Worm (Caenorhabditis elegans): Measurements from ENCODE around the gene fbxa-80.

Gene fbxa-80

ce11 chrIII:1297604-1298003 is 17.4 kb downstream of the fbxa-80 start, which contains the start of gene fbxa-28:
Gene fbxa-28 (plus strand): TSS chrIII:1297904.
- no peak for TF ChIP-seq egrh-3 (GFP tag; IDR thresholded peaks at IDR 0.05)
- TF ChIP-seq Y95B8A.8 (GFP tag; IDR thresholded peaks at IDR 0.05) = no peak
- no peak for TF ChIP-seq F49E8.2 (tag; optimal IDR thresholded peaks at IDR 0.05; ENCODE audit: insufficient read depth)
- no peak for TF ChIP-seq T26A5.8 (tag; optimal IDR thresholded peaks at IDR 0.05)

- TF ChIP-seq ztf-18 (tag; optimal IDR thresholded peaks at IDR 0.05) (no peak), madf-10 (tag; optimal IDR thresholded peaks at IDR 0.05) (no peak), nfyb-1 (GFP tag; IDR thresholded peaks at IDR 0.05) (no peak), nhr-80 (tag; optimal IDR thresholded peaks at IDR 0.05) (peak; percentile 13), F55B11.4 (tag; optimal IDR thresholded peaks at IDR 0.05; ENCODE audit: borderline replicate concordance, insufficient read depth) (no peak), mel-28 (tag; optimal IDR thresholded peaks at IDR 0.05; ENCODE audit: borderline replicate concordance) (no peak)
These were observed 19.8 kb downstream of the fbxa-80 start, which contains the start of gene fbxa-35 for ce11 chrIII:1295149-1295716. Gene fbxa-35 (plus strand): TSS chrIII:1295666.

ce11 chrIII:1293135-1293534 is 21.9 kb downstream of the fbxa-80 start, which contains the start of gene fbxa-36:
Gene fbxa-36 (minus strand): TSS chrIII:1293235.
- TF ChIP-seq ceh-58 (GFP tag; IDR thresholded peaks at IDR 0.05) (no peak), nhr-27 (tag; optimal IDR thresholded peaks at IDR 0.05) (no peak), dox-1 (GFP tag; IDR thresholded peaks at IDR 0.05) (no peak), cebp-1 (GFP tag; IDR thresholded peaks at IDR 0.05) (no peak), cebp-1 (tag; optimal IDR thresholded peaks at IDR 0.05) (no peak), F57A8.1 (GFP tag; optimal IDR thresholded peaks at IDR 0.05) (no peak), attf-6 (GFP tag; IDR thresholded peaks at IDR 0.05) (no peak), hlh-26 (GFP tag; conservative IDR thresholded peaks at IDR 0.05) (no peak), efl-1 (GFP tag; optimal IDR thresholded peaks at IDR 0.05) (no peak), snpc-1.3 (tag; optimal IDR thresholded peaks at IDR 0.05; ENCODE audit: insufficient read depth) (no peak), snpc-3.4 (tag; optimal IDR thresholded peaks at IDR 0.05) (no peak)

DNA sequence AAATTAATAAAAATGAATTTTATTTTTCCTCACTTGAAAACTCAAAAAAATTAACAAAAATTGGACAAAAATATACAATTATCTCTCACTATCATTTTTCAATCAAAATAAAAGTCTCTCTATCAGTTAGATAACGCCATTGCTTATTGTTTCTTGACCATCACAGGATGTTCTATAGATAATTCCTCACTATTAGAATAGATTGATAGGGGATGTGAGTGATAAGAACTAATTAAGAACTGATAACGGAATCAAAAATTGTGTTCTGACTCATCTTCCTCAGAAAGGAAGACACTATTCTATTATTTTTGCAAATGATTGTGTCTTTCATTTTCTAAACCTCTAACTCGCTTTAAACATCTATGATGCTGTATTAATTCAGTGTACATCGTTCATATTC is 25.9 kb downstream of the fbxa-80 start:
- no peak for TF ChIP-seq sptf-2 (GFP tag; optimal IDR thresholded peaks at IDR 0.05)
- TF ChIP-seq efl-1 (GFP tag; optimal IDR thresholded peaks at IDR 0.05) = no peak
- no peak for TF ChIP-seq B0336.3 (GFP tag; IDR thresholded peaks at IDR 0.05)
- TF ChIP-seq let-607 (tag; optimal IDR thresholded peaks at IDR 0.05) = no peak
- no peak for TF ChIP-seq mel-28 (tag; optimal IDR thresholded peaks at IDR 0.05; ENCODE audit: borderline replicate concordance)
- no peak for TF ChIP-seq rcor-1 (GFP tag; IDR thresholded peaks at IDR 0.05)
- no peak for TF ChIP-seq him-1 (tag; optimal IDR thresholded peaks at IDR 0.05)
- no peak for TF ChIP-seq attf-6 (GFP tag; IDR thresholded peaks at IDR 0.05)
- no peak for TF ChIP-seq pbrm-1 (GFP tag; IDR thresholded peaks at IDR 0.05)
- TF ChIP-seq lsy-27 (tag; optimal IDR thresholded peaks at IDR 0.05; ENCODE audit: borderline replicate concordance, insufficient read depth) = no peak
- TF ChIP-seq F23B12.7 (tag; optimal IDR thresholded peaks at IDR 0.05; ENCODE audit: insufficient read depth) = no peak
- no peak for TF ChIP-seq mxl-1 (tag; optimal IDR thresholded peaks at IDR 0.05)
- no peak for TF ChIP-seq ceh-100 (GFP tag; IDR thresholded peaks at IDR 0.05)
- no peak for TF ChIP-seq ztf-18 (tag; optimal IDR thresholded peaks at IDR 0.05)
- no peak for TF ChIP-seq nfya-2 (GFP tag; IDR thresholded peaks at IDR 0.05)
- TF ChIP-seq dox-1 (GFP tag; IDR thresholded peaks at IDR 0.05) = no peak
- no peak for TF ChIP-seq F52B5.7 (tag; optimal IDR thresholded peaks at IDR 0.05)
- no peak for TF ChIP-seq hrde-1 (tag; optimal IDR thresholded peaks at IDR 0.05; ENCODE audit: borderline replicate concordance)
- no peak for TF ChIP-seq aptf-3 (GFP tag; IDR thresholded peaks at IDR 0.05)
